Worm (Caenorhabditis elegans) whole organism, midembryonic: ENCODE results near the gene clec-5.

Experiments used
- T22C8.4 ChIP-seq: fragments of 200-800 bp; sonication (Bioruptor generic); IDR thresholded peaks from 2 replicates; pipeline ENCODE4 v1.3.6; 2022; ENCODE audit warnings: missing genetic modification characterization, missing compliant biosample characterization
- cog-1 ChIP-seq: sonication (generic microtip); optimal IDR thresholded peaks from 2 replicates; lab custom pipeline; 2016; ENCODE audit warnings: missing genetic modification characterization, missing compliant biosample characterization
- flt-1 ChIP-seq: fragments of 200-800 bp; sonication (Bioruptor generic); IDR thresholded peaks from 2 replicates; pipeline ENCODE4 v1.3.6; 2022; ENCODE audit warnings: missing genetic modification characterization, missing compliant biosample characterization
- klf-2 ChIP-seq: fragments of 200-800 bp; sonication (Bioruptor generic); conservative IDR thresholded peaks from 2 replicates; pipeline ENCODE4 v1.3.6; 2022; ENCODE audit warnings: missing genetic modification reagents, missing genetic modification characterization, missing compliant biosample characterization
- ref-1 ChIP-seq: fragments of 200-800 bp; sonication (Bioruptor generic); conservative IDR thresholded peaks from 2 replicates; pipeline ENCODE4 v1.3.6; 2022; ENCODE audit warnings: missing genetic modification reagents, missing genetic modification characterization, missing compliant biosample characterization
- tab-1 ChIP-seq: fragments of 200-800 bp; sonication (Bioruptor generic); IDR thresholded peaks from 2 replicates; pipeline ENCODE4 v1.3.6; 2022; ENCODE audit warnings: missing genetic modification characterization, missing compliant biosample characterization
- ztf-29 ChIP-seq: fragments of 200-800 bp; sonication (Bioruptor generic); IDR thresholded peaks from 2 replicates; pipeline ENCODE4 v1.3.6; 2022; ENCODE audit warnings: missing genetic modification reagents, missing genetic modification characterization, missing compliant biosample characterization

DNA sequence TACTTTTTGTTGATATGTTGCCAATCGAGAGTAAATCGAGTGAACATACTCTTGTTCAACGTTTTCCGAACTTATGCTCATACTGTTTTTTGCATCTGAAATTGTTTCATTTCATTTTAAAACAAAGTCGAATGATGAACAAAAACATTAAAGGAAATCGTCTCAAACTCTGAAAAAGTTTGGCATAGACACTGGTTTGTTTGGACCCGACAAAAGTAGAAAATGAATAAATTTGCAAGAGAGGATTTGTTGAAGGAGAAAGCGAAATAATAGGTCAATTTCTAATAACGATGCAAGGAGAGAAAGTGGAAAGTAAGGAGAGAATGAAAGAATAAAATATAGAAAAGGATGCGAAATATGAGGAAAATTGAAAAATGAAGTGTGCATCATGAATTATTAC lies 8.7 kb downstream of the clec-5 start, which contains the start of gene C35D10.12:
- TF ChIP-seq cog-1 (no peak), tab-1 (no peak), flt-1 (GFP tag; lab: Robert Waterston, UW) (no peak), klf-2 (no peak), ref-1 (GFP tag; lab: Robert Waterston, UW) (no peak), ztf-29 (GFP tag; lab: Robert Waterston, UW) (no peak), T22C8.4 (GFP tag; lab: Robert Waterston, UW) (no peak)
